Worm (Caenorhabditis elegans) whole organism, L4/young adult: ENCODE measurements around the gene hars-1.

ENCODE experiments used
- W03F9.2 ChIP-seq: fragments of 150-350 bp; optimal IDR thresholded peaks from 2 replicates; lab custom pipeline; 2014; ENCODE audit warnings: missing biosample characterization, missing genetic modification characterization
- dao-5 ChIP-seq: sonication (generic microtip); optimal IDR thresholded peaks from 2 replicates; lab custom pipeline; 2016; ENCODE audit warnings: missing genotype, missing genetic modification characterization, moderate library complexity, missing compliant biosample characterization
- him-1 ChIP-seq: sonication (generic microtip); optimal IDR thresholded peaks from 2 replicates; lab custom pipeline; 2016; ENCODE audit warnings: missing genotype, missing genetic modification reagents, missing genetic modification characterization, missing compliant biosample characterization

hars-1 gene

ce11 chrIV:10900083-10900482 lies 41.3 kb downstream of the hars-1 start, which contains the start of gene srlf-30:
Gene srlf-30, plus strand, starts transcription at chrIV:10900383.
- no peak for TF ChIP-seq W03F9.2 (tag; lab: Kevin White, UChicago)
- no peak for TF ChIP-seq dao-5 (tag; lab: Kevin White, UChicago)
- no peak for TF ChIP-seq him-1

ce11 chrIV:10902476-10902875 lies 43.7 kb downstream of the hars-1 start:
- no peak for TF ChIP-seq W03F9.2 (tag; lab: Kevin White, UChicago)
- no peak for TF ChIP-seq him-1
- no peak for TF ChIP-seq dao-5 (tag; lab: Kevin White, UChicago)

ce11 chrIV:10904282-10904681 lies 45.5 kb downstream of the hars-1 start, which contains the start of gene ZK596.3:
Gene ZK596.3, minus strand, starts transcription at chrIV:10904382.
- no peak for TF ChIP-seq dao-5 (tag; lab: Kevin White, UChicago)
- no peak for TF ChIP-seq him-1
- no peak for TF ChIP-seq W03F9.2 (tag; lab: Kevin White, UChicago)

ce11 chrIV:10909206-10909605 lies 50.4 kb downstream of the hars-1 start, which contains the start of gene ZK596.2:
Gene ZK596.2, minus strand, starts transcription at chrIV:10909306.
- TF ChIP-seq W03F9.2 (tag; lab: Kevin White, UChicago) (no peak), him-1 (no peak), dao-5 (tag; lab: Kevin White, UChicago) (no peak)

ce11 chrIV:10909708-10910107 lies 51.0 kb downstream of the hars-1 start, which contains the start of gene pyk-2:
Gene pyk-2, plus strand, starts transcription at chrIV:10909913.
- TF ChIP-seq W03F9.2 (tag; lab: Kevin White, UChicago), result no peak
- no peak for TF ChIP-seq him-1
- TF ChIP-seq dao-5 (tag; lab: Kevin White, UChicago), result no peak
